Fruit fly (Drosophila melanogaster) whole organism, embryonic: Measurements from ENCODE around the gene CkIIalpha-i3.

ENCODE experiments used
- Abd-B ChIP-seq: fragments of 200-800 bp; sonication (Bioruptor generic); optimal IDR thresholded peaks from 2 replicates; lab custom pipeline; 2018; ENCODE audit warnings: missing biosample characterization, mild to moderate bottlenecking, missing genetic modification characterization, moderate library complexity
- Bdp1 ChIP-seq: fragments of 200-800 bp; sonication (Bioruptor generic); optimal IDR thresholded peaks from 3 replicates; lab custom pipeline; 2016; ENCODE audit warnings: missing biosample characterization, missing genetic modification characterization
- Blimp-1 ChIP-seq: fragments of 200-800 bp; sonication (Bioruptor generic); optimal IDR thresholded peaks from 3 replicates; lab custom pipeline; 2018; ENCODE audit warnings: missing biosample characterization, missing genetic modification characterization, mild to moderate bottlenecking, moderate library complexity, missing genetic modification reagents
- CG13296 ChIP-seq: fragments of 200-800 bp; sonication (Bioruptor generic); optimal IDR thresholded peaks from 3 replicates; lab custom pipeline; 2018; ENCODE audit warnings: missing biosample characterization, mild to moderate bottlenecking, missing genetic modification characterization
- CG15601 ChIP-seq: fragments of 200-800 bp; sonication (Bioruptor generic); optimal IDR thresholded peaks from 3 replicates; lab custom pipeline; 2019; ENCODE audit warnings: missing biosample characterization, mild to moderate bottlenecking, missing genetic modification characterization, moderate library complexity
- CG17359 ChIP-seq: fragments of 200-800 bp; sonication (Bioruptor generic); optimal IDR thresholded peaks from 3 replicates; lab custom pipeline; 2018; ENCODE audit warnings: missing biosample characterization, mild to moderate bottlenecking, missing genetic modification characterization, moderate library complexity
- CG17829 ChIP-seq: fragments of 200-800 bp; optimal IDR thresholded peaks from 2 replicates; lab custom pipeline; 2019; ENCODE audit warnings: missing biosample characterization, mild to moderate bottlenecking, missing genetic modification characterization, moderate library complexity
- CG2678 ChIP-seq: fragments of 200-800 bp; sonication (Bioruptor generic); optimal IDR thresholded peaks from 3 replicates; lab custom pipeline; 2019; ENCODE audit warnings: missing biosample characterization, mild to moderate bottlenecking, missing genetic modification characterization, moderate library complexity
- CG30431 ChIP-seq: fragments of 200-800 bp; sonication (Bioruptor generic); optimal IDR thresholded peaks from 2 replicates; lab custom pipeline; 2017; ENCODE audit warnings: missing biosample characterization, missing genetic modification characterization
- CG31224 ChIP-seq: fragments of 200-800 bp; sonication (Bioruptor generic); IDR thresholded peaks from 2 replicates; pipeline ENCODE4 v1.3.6; 2022; ENCODE audit warnings: missing biosample characterization, missing genetic modification characterization
- CG7271 ChIP-seq: fragments of 200-800 bp; sonication (Bioruptor generic); optimal IDR thresholded peaks from 2 replicates; lab custom pipeline; 2018; ENCODE audit warnings: missing biosample characterization, mild to moderate bottlenecking, missing genetic modification characterization, moderate library complexity
- CG7357 ChIP-seq: fragments of 200-800 bp; sonication (Bioruptor generic); IDR thresholded peaks from 3 replicates; pipeline ENCODE4 v1.3.6; 2022; ENCODE audit warnings: missing biosample characterization, missing genetic modification characterization
- CkIIα-i1 ChIP-seq: fragments of 200-800 bp; sonication (Bioruptor generic); IDR thresholded peaks from 2 replicates; pipeline ENCODE4 v1.3.6; 2022; ENCODE audit warnings: missing biosample characterization, missing genetic modification characterization
- Dp ChIP-seq: fragments of 200-800 bp; sonication (Bioruptor generic); optimal IDR thresholded peaks from 2 replicates; lab custom pipeline; 2018; ENCODE audit warnings: missing biosample characterization, mild to moderate bottlenecking, missing genetic modification characterization, moderate library complexity
- ERR ChIP-seq: fragments of 200-800 bp; sonication (Bioruptor generic); optimal IDR thresholded peaks from 2 replicates; lab custom pipeline; 2016; ENCODE audit warnings: missing biosample characterization, missing genetic modification characterization
- HLHmδ ChIP-seq: fragments of 200-800 bp; sonication (Bioruptor generic); optimal IDR thresholded peaks from 2 replicates; lab custom pipeline; 2018; ENCODE audit warnings: missing biosample characterization, mild to moderate bottlenecking, missing genetic modification characterization, moderate library complexity
- MTF-1 ChIP-seq: fragments of 200-800 bp; sonication (Bioruptor generic); optimal IDR thresholded peaks from 2 replicates; lab custom pipeline; 2018; ENCODE audit warnings: missing biosample characterization, mild to moderate bottlenecking, missing genetic modification characterization, borderline replicate concordance
- Mrtf ChIP-seq: fragments of 200-800 bp; sonication (Bioruptor generic); IDR thresholded peaks from 3 replicates; pipeline ENCODE4 v1.3.6; 2022; ENCODE audit warnings: missing biosample characterization, missing genetic modification characterization
- NC2β ChIP-seq: fragments of 200-800 bp; sonication (Bioruptor generic); optimal IDR thresholded peaks from 2 replicates; lab custom pipeline; 2016; ENCODE audit warnings: missing biosample characterization, missing genetic modification characterization
- Nf-YC ChIP-seq: fragments of 200-800 bp; optimal IDR thresholded peaks from 3 replicates; lab custom pipeline; 2019; ENCODE audit warnings: missing biosample characterization, mild to moderate bottlenecking, missing genetic modification characterization, moderate library complexity
- Pdp1 ChIP-seq, 2 experiments: fragments of 200-800 bp; sonication (Bioruptor generic); optimal IDR thresholded peaks; 3 replicates each; lab custom pipeline; 2016; ENCODE audit warnings: missing biosample characterization in 2 of 2, missing genetic modification characterization in 2 of 2, mild to moderate bottlenecking in 1 of 2, moderate library complexity in 1 of 2
- Ravus ChIP-seq: fragments of 200-800 bp; sonication (Bioruptor generic); IDR thresholded peaks from 2 replicates; pipeline ENCODE4 v1.3.6; 2022; ENCODE audit warnings: missing biosample characterization, missing genetic modification characterization
- Vsx1 ChIP-seq: fragments of 200-800 bp; sonication (Bioruptor generic); optimal IDR thresholded peaks from 2 replicates; lab custom pipeline; 2017; ENCODE audit warnings: missing biosample characterization, mild to moderate bottlenecking, missing genetic modification characterization, missing genetic modification reagents
- Xbp1 ChIP-seq: fragments of 200-800 bp; sonication (Bioruptor generic); optimal IDR thresholded peaks from 3 replicates; lab custom pipeline; 2016; ENCODE audit warnings: missing biosample characterization, mild to moderate bottlenecking, missing genetic modification characterization
- Xrp1 ChIP-seq: fragments of 200-800 bp; sonication (Bioruptor generic); IDR thresholded peaks from 2 replicates; pipeline ENCODE4 v1.3.6; 2022; ENCODE audit warnings: missing biosample characterization, missing genetic modification characterization
- en ChIP-seq: fragments of 200-800 bp; sonication (Bioruptor generic); optimal IDR thresholded peaks from 2 replicates; lab custom pipeline; 2016; ENCODE audit warnings: missing biosample characterization, missing genetic modification characterization
- fd102C ChIP-seq: fragments of 200-800 bp; sonication (Bioruptor generic); optimal IDR thresholded peaks from 2 replicates; lab custom pipeline; 2018; ENCODE audit warnings: missing biosample characterization, mild to moderate bottlenecking, missing genetic modification characterization, moderate library complexity
- fd96Cb ChIP-seq: fragments of 200-800 bp; sonication (Bioruptor generic); optimal IDR thresholded peaks from 2 replicates; lab custom pipeline; 2018; ENCODE audit warnings: missing biosample characterization, mild to moderate bottlenecking, missing genetic modification characterization, moderate library complexity
- gem ChIP-seq: fragments of 200-800 bp; sonication (Bioruptor generic); optimal IDR thresholded peaks from 2 replicates; lab custom pipeline; 2019; ENCODE audit warnings: missing biosample characterization, mild to moderate bottlenecking, missing genetic modification characterization, moderate library complexity
- hkb ChIP-seq, 2 experiments: fragments of 200-800 bp in 1 of 2; fragments of >200 bp in 1 of 2; sonication (Bioruptor generic) in 1 of 2; IDR thresholded peaks in 1 of 2; optimal IDR thresholded peaks in 1 of 2; 2 replicates each; pipeline versions ENCODE4 v1.3.6 to Lab custom; 2017 to 2022; ENCODE audit warnings: missing biosample characterization in 1 of 2, missing genetic modification characterization in 1 of 2
- jumu ChIP-seq: fragments of 200-800 bp; sonication (Bioruptor generic); optimal IDR thresholded peaks from 3 replicates; lab custom pipeline; 2016; ENCODE audit warnings: missing biosample characterization, missing genetic modification characterization
- ken ChIP-seq: fragments of 200-800 bp; sonication (Bioruptor generic); IDR thresholded peaks from 3 replicates; pipeline ENCODE4 v1.3.6; 2022; ENCODE audit warnings: missing biosample characterization, missing genetic modification characterization
- lab ChIP-seq: fragments of 200-800 bp; sonication (Bioruptor generic); optimal IDR thresholded peaks from 3 replicates; lab custom pipeline; 2017; ENCODE audit warnings: missing biosample characterization, missing genetic modification characterization, mild to moderate bottlenecking, moderate library complexity, missing genetic modification reagents
- mam ChIP-seq: fragments of 200-800 bp; sonication (Bioruptor generic); optimal IDR thresholded peaks from 3 replicates; lab custom pipeline; 2016; ENCODE audit warnings: missing biosample characterization, missing genetic modification characterization
- nmo ChIP-seq: fragments of 200-800 bp; sonication (Bioruptor generic); optimal IDR thresholded peaks from 2 replicates; lab custom pipeline; 2018; ENCODE audit warnings: missing biosample characterization, mild to moderate bottlenecking, missing genetic modification characterization, moderate library complexity
- pzg ChIP-seq: fragments of 200-800 bp; sonication (Bioruptor generic); optimal IDR thresholded peaks from 3 replicates; lab custom pipeline; 2018; ENCODE audit warnings: missing biosample characterization, mild to moderate bottlenecking, missing genetic modification characterization, moderate library complexity
- rib ChIP-seq: fragments of 200-800 bp; sonication (Bioruptor generic); IDR thresholded peaks from 2 replicates; pipeline ENCODE4 v1.3.6; 2022; ENCODE audit warnings: missing biosample characterization, missing genetic modification characterization
- sna ChIP-seq: fragments of 200-800 bp; sonication (Bioruptor generic); IDR thresholded peaks from 2 replicates; pipeline ENCODE4 v1.3.6; 2022; ENCODE audit warnings: missing biosample characterization, missing genetic modification characterization; ENCODE audit not compliant: partially characterized antibody
- sqz ChIP-seq: fragments of 200-800 bp; sonication (Bioruptor generic); optimal IDR thresholded peaks from 3 replicates; lab custom pipeline; 2018; ENCODE audit warnings: missing biosample characterization, mild to moderate bottlenecking, missing genetic modification characterization
- toy ChIP-seq: fragments of 200-800 bp; sonication (Bioruptor generic); IDR thresholded peaks from 2 replicates; pipeline ENCODE4 v1.3.6; 2022; ENCODE audit warnings: missing biosample characterization, missing genetic modification characterization
- trem ChIP-seq: fragments of 200-800 bp; optimal IDR thresholded peaks from 3 replicates; lab custom pipeline; 2019; ENCODE audit warnings: missing biosample characterization, mild to moderate bottlenecking, missing genetic modification characterization, moderate library complexity
- tup ChIP-seq: fragments of 200-800 bp; sonication (Bioruptor generic); optimal IDR thresholded peaks from 2 replicates; lab custom pipeline; 2016; ENCODE audit warnings: missing biosample characterization, mild to moderate bottlenecking, missing genetic modification characterization, moderate library complexity
- unc-4 ChIP-seq: fragments of 200-800 bp; sonication (Bioruptor generic); IDR thresholded peaks from 2 replicates; pipeline ENCODE4 v1.3.6; 2022; ENCODE audit warnings: missing biosample characterization, missing genetic modification characterization; ENCODE audit not compliant: partially characterized antibody
- usp ChIP-seq: fragments of >200 bp; optimal IDR thresholded peaks from 2 replicates; lab custom pipeline; 2017; ENCODE audit warnings: missing biosample characterization, missing genetic modification characterization
- zen ChIP-seq: fragments of 200-800 bp; sonication (Bioruptor generic); optimal IDR thresholded peaks from 3 replicates; lab custom pipeline; 2018; ENCODE audit warnings: missing biosample characterization, mild to moderate bottlenecking, missing genetic modification characterization, moderate library complexity
- zf30C ChIP-seq: fragments of 200-800 bp; sonication (Bioruptor generic); optimal IDR thresholded peaks from 3 replicates; lab custom pipeline; 2018; ENCODE audit warnings: missing biosample characterization, mild to moderate bottlenecking, missing genetic modification characterization

CkIIalpha-i3 gene

dm6 chr3L:716078-716477 lies 5.7 kb upstream of the CkIIalpha-i3 start (continued):
- peak; percentile 46 for TF ChIP-seq zf30C (GFP tag; lab: Kevin White, UChicago)
- no peak for TF ChIP-seq CG15601 (tag; lab: Kevin White, UChicago)
- no peak for TF ChIP-seq ken (GFP tag; lab: Robert Waterston, UW)
- TF ChIP-seq mam (GFP tag; lab: Kevin White, UChicago) = no peak
- TF ChIP-seq fd96Cb = peak; percentile 2
- TF ChIP-seq MTF-1 (GFP tag; lab: Kevin White, UChicago) = no peak
- TF ChIP-seq sqz (GFP tag; lab: Kevin White, UChicago) = peak; percentile 47
- TF ChIP-seq hkb (optimal IDR thresholded peaks at IDR 0.05; lab: Kevin White, UChicago) = no peak
- no peak for TF ChIP-seq hkb (GFP tag; IDR thresholded peaks at IDR 0.05; lab: Robert Waterston, UW)
- TF ChIP-seq Blimp-1 (GFP tag; lab: Kevin White, UChicago) = peak; percentile 23
- peak; percentile 1 for TF ChIP-seq trem (tag; lab: Kevin White, UChicago)
- peak; percentile 34 for TF ChIP-seq CG2678 (tag; lab: Kevin White, UChicago)
- peak; percentile 53; the same call in 1 of the 2 replicates for TF ChIP-seq Xrp1

- TF ChIP-seq Pdp1 (GFP tag; optimal IDR thresholded peaks at IDR 0.05; lab: Kevin White, UChicago) (peak; percentile 92 to 94), CkIIα-i1 (GFP tag; lab: Robert Waterston, UW) (peak; percentile 36; the same call in 1 of the 2 replicates), CG17829 (tag; lab: Kevin White, UChicago) (peak; percentile 88), Vsx1 (peak; percentile 47), jumu (peak; percentile 86), en (GFP tag; lab: Kevin White, UChicago) (peak; percentile 82), CG30431 (GFP tag; lab: Kevin White, UChicago) (peak; percentile 84), zen (tag; lab: Kevin White, UChicago) (peak; percentile 84), sna (GFP tag; lab: Robert Waterston, UW) (peak; percentile 81), gem (tag; lab: Kevin White, UChicago) (peak; percentile 84), pzg (GFP tag; lab: Kevin White, UChicago) (peak; percentile 49), NC2β (GFP tag; lab: Kevin White, UChicago) (peak; percentile 91), CG13296 (peak; percentile 63), fd102C (GFP tag; lab: Kevin White, UChicago) (peak; percentile 51), tup (GFP tag; lab: Kevin White, UChicago) (peak; percentile 79), toy (GFP tag; lab: Robert Waterston, UW) (peak; percentile 24; the same call in 1 of the 2 replicates), usp (GFP tag; lab: Kevin White, UChicago) (no peak), CG7271 (tag; lab: Kevin White, UChicago) (peak; percentile 72), Nf-YC (tag; lab: Kevin White, UChicago) (peak; percentile 63), CG31224 (peak; percentile 59), lab (GFP tag; lab: Kevin White, UChicago) (peak; percentile 90), unc-4 (peak; percentile 67), ERR (GFP tag; lab: Kevin White, UChicago) (peak; percentile 61), Ravus (peak; percentile 42), Xbp1 (GFP tag; lab: Kevin White, UChicago) (peak; percentile 97), CG17359 (peak; percentile 90), Abd-B (GFP tag; lab: Kevin White, UChicago) (peak; percentile 77), nmo (GFP tag; lab: Kevin White, UChicago) (peak; percentile 80), Mrtf (GFP tag; lab: Robert Waterston, UW) (peak; percentile 93), Dp (peak; percentile 59), Bdp1 (GFP tag; lab: Kevin White, UChicago) (peak; percentile 80), HLHmδ (GFP tag; lab: Kevin White, UChicago) (peak; percentile 78), CG7357 (peak; percentile 68; the same call in 2 of the 3 replicates), rib (GFP tag; lab: Robert Waterston, UW) (no peak)
These were observed 1.6 kb upstream of the CkIIalpha-i3 start, which contains the start of gene CG13896 for dm6 chr3L:711839-712553. Gene CG13896, minus strand, starts transcription at chr3L:711850.
